Worm (Caenorhabditis elegans) whole organism, midembryonic: ENCODE results near the gene Y24D9A.6.

ENCODE experiments used
- med-1 ChIP-seq: sonication (generic microtip); optimal IDR thresholded peaks from 2 replicates; lab custom pipeline; 2017; ENCODE audit warnings: missing genetic modification characterization, mild to moderate bottlenecking, missing compliant biosample characterization, antibody characterized with exemption, missing genetic modification reagents; ENCODE audit not compliant: insufficient read depth
- ztf-23 ChIP-seq: fragments of 200-800 bp; sonication (Bioruptor generic); IDR thresholded peaks from 2 replicates; pipeline ENCODE4 v1.3.6; 2022; ENCODE audit warnings: missing genetic modification reagents, missing genetic modification characterization, missing compliant biosample characterization
- ztf-29 ChIP-seq: fragments of 200-800 bp; sonication (Bioruptor generic); IDR thresholded peaks from 2 replicates; pipeline ENCODE4 v1.3.6; 2022; ENCODE audit warnings: missing genetic modification reagents, missing genetic modification characterization, missing compliant biosample characterization

ce11 chrIV:4405126-4405525, 4.9 kb upstream of the Y24D9A.6 start, which contains the start of gene Y24D9A.7:
- no peak for TF ChIP-seq ztf-23
- no peak for TF ChIP-seq ztf-29 (GFP tag; lab: Robert Waterston, UW)
- no peak for TF ChIP-seq med-1 (GFP tag; lab: Kevin White, UChicago)
